Fruit fly (Drosophila melanogaster) Kc167 (cell line): Measurements from ENCODE around the gene CG7646.

Experiments used
- Myc ChIP-seq: fragments of >200 bp; optimal IDR thresholded peaks from 2 replicates; lab custom pipeline; 2017; ENCODE audit warnings: missing external identifiers
- Sin3A ChIP-seq: fragments of >200 bp; optimal IDR thresholded peaks from 2 replicates; lab custom pipeline; 2018; ENCODE audit warnings: missing external identifiers
- h ChIP-seq: fragments of >200 bp; optimal IDR thresholded peaks from 3 replicates; lab custom pipeline; 2018; ENCODE audit warnings: missing external identifiers
- insv ChIP-seq: fragments of >200 bp; optimal IDR thresholded peaks from 3 replicates; lab custom pipeline; 2018; ENCODE audit warnings: missing external identifiers
- psq ChIP-seq: fragments of >200 bp; optimal IDR thresholded peaks from 2 replicates; lab custom pipeline; 2017; ENCODE audit warnings: missing external identifiers
- ttk ChIP-seq: sonication (Bioruptor generic); optimal IDR thresholded peaks from 2 replicates; lab custom pipeline; 2017; ENCODE audit warnings: missing external identifiers

CG7646 gene

DNA sequence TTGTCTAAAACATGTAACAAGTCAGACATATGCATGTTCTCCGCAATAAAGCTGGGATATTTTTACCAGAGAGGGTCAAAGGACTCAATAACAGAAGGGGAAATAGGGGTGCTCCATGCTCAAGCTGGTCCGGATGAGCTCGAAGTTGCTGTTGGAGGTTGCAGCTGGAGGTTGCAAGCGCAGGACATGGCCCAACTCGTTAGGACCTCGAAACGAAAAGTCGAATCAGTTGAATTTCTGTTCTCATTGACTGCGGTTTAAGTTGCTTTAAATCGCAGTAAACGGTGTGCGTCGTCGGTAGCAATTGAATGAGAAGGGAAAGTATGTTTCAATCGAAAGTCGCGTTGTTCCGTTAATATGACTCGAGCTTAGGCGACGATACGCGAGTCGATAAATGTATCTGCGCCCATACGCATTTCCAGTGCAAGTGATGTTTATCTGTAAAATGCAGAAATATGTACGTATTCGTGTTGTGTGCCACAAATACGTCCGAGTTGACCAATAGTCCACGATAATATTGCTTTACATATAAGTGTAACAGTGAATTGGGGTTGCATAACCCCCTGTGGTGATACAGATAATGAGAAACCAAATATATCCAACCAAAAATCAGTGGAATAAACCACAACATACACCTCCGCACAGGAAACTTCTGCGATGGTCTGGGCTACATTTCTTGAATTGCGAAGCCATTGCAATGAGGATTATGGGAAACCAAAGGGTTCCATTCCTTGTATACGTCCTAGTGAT, 13.5 kb downstream of the CG7646 start, which contains the start of gene kug:
Gene kug, plus strand, starts transcription at position 269 of the 750 bp plus-strand sequence.
- no peak for TF ChIP-seq psq (lab: Kevin White, UChicago)
- TF ChIP-seq h (lab: Kevin White, UChicago) = no peak
- TF ChIP-seq insv (lab: Kevin White, UChicago) = no peak
- TF ChIP-seq Myc (lab: Kevin White, UChicago) = no peak
- TF ChIP-seq Sin3A = no peak
- TF ChIP-seq ttk (lab: Kevin White, UChicago) = no peak

DNA sequence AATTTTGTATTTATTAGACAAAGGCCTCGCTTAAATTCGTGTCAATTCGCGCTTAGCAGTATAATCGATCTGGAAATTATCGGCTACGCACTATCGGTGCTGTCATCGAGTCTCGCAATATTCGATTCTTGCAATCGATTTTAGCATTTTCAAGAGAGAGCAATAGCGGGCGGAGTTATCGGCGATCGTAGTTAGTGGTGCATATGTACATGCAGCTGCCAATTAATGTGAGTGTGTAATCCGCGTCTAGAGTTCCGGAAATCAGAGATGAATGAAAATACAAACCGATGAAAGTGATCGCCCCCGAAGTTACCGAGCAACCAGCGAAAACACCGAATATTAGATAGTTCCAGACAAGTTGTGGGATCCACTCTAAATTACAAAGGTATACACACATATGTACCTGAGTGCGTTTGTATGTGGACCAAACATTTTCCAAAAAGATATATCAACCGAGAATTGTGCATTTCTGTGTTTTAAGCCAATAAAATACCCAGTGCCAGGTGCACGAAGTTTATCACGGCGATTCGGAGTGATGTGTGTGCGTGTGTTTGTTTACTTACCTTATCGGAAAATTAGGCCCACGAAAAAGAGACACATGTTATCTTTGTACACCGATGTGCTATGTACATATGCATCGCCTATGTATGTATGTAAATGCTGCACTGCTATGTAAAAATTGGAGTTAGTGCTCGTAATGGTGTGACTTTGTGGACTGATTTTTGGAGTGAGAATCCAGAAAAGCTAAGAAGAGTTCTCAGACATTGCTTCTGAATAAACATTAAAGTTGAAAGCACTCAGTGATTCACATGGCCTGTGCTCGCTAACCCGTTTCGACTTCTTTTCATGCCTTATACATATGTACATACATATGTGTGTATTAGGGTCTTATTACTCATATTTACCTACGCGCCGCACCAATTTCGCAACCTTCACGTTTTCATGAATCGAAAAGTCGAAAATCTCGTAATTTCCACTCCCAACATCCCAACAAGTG, 14.9 kb downstream of the CG7646 start:
- TF ChIP-seq psq (lab: Kevin White, UChicago) (peak; percentile 78), Myc (lab: Kevin White, UChicago) (no peak)

DNA sequence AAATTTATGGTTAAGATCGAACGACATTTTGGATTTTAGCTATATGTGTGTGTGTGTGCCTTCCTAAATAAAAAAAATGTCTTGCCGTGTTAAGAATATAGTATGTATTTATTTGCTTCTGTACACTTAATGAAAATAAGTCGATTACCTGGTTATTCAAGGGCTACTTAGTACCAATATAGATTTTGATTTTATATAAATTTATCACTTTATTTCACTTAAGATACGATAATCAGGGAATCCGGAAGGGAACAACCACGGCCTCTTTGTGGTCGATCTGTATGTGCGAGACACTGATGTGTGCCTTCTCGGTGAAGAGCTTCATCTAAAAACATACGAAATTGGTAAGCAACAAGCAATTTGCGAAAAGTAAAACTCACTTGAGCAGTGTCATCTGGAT, 36.0 kb downstream of the CG7646 start, which contains the start of gene CG14183:
Gene CG14183, minus strand, starts transcription at position 101 of the 400 bp plus-strand sequence.
- TF ChIP-seq h (lab: Kevin White, UChicago) (no peak), ttk (lab: Kevin White, UChicago) (no peak), psq (lab: Kevin White, UChicago) (no peak), insv (lab: Kevin White, UChicago) (no peak), Myc (lab: Kevin White, UChicago) (no peak), Sin3A (no peak)

DNA sequence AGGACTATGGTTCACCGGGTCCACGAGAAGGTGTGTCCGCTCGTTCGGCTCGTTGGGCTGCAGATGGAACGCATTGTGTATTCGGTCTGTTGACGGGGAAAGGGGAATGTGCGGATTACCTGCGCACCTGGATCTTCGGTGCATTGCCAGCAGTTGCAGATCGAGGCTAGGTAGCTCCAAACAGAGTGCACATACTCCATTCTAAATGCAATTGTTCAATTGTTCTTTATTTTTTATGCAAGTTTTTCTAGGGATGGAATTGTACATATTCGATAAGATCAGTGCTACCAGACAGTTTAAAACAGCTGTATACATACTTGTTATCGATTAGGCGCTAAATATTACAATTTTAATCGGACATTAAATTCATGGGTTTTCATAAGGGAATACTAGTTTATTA, 37.1 kb downstream of the CG7646 start, which contains the start of gene Lamtor1:
Gene Lamtor1, minus strand, starts transcription at position 268 of the 400 bp plus-strand sequence.
- TF ChIP-seq ttk (lab: Kevin White, UChicago) (no peak), insv (lab: Kevin White, UChicago) (no peak), psq (lab: Kevin White, UChicago) (peak; percentile 79), h (lab: Kevin White, UChicago) (no peak), Sin3A (no peak), Myc (lab: Kevin White, UChicago) (no peak)

DNA sequence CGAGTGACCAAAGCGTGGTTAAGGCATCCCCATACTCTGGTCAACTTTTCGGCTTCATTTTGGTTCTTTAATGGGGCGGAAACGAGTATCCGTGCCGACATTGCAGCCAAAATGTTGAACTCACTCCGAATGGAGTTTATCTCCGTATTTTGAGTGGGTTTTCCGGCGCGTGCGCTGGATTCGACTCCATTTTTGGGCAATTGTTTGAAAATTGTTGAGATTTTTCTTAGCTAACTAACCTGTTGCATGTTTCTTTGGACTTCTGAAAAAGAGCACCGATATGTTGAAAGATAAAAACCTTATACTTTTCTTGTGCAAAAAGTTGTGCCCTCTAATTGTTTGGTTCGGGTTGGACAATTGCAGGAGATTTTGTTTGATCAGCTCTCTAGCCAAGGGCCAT, 44.9 kb downstream of the CG7646 start:
- TF ChIP-seq Sin3A = no peak
- no peak for TF ChIP-seq ttk (lab: Kevin White, UChicago)
- TF ChIP-seq psq (lab: Kevin White, UChicago) = no peak
- no peak for TF ChIP-seq Myc (lab: Kevin White, UChicago)
- no peak for TF ChIP-seq h (lab: Kevin White, UChicago)
- no peak for TF ChIP-seq insv (lab: Kevin White, UChicago)
